Fruit fly (Drosophila melanogaster): Measurements from ENCODE around the gene gl.

The gl gene

dm6 chr3R:18372688-18373304 is at the start of gene gl:
TSS of gene gl (minus strand) at chr3R:18372738.
- TF ChIP-seq CTCF (optimal IDR thresholded peaks at IDR 0.05): no peak
- TF ChIP-seq CG8478 (optimal IDR thresholded peaks at IDR 0.05): no peak

dm6 chr3R:18412279-18413214 is 40.0 kb upstream of the gl start, which contains the start of gene CG31122:
TSS of gene CG31122 (minus strand) at chr3R:18412874.
- TF ChIP-seq CTCF (optimal IDR thresholded peaks at IDR 0.05) (no peak), CG8478 (optimal IDR thresholded peaks at IDR 0.05) (no peak)

- TF ChIP-seq CTCF (optimal IDR thresholded peaks at IDR 0.05) (no peak), CG8478 (optimal IDR thresholded peaks at IDR 0.05) (no peak)
These were observed 38.7 kb upstream of the gl start, which contains the start of gene CG10864 for dm6 chr3R:18411205-18411749. TSS of gene CG10864 (minus strand) at chr3R:18411631.

- TF ChIP-seq CG8478 (optimal IDR thresholded peaks at IDR 0.05) (no peak), CTCF (optimal IDR thresholded peaks at IDR 0.05) (no peak)
These were observed 32.2 kb upstream of the gl start, which contains the start of gene CG7685 for dm6 chr3R:18404713-18405112. TSS of gene CG7685 (plus strand) at chr3R:18404940.

- no peak for TF ChIP-seq CTCF (optimal IDR thresholded peaks at IDR 0.05)
- no peak for TF ChIP-seq CG8478 (optimal IDR thresholded peaks at IDR 0.05)
These were observed 30.3 kb upstream of the gl start, which contains the start of the genes Wdr37 and koko for dm6 chr3R:18402549-18403429. TSS of gene Wdr37 (minus strand) at chr3R:18402716. TSS of gene koko (plus strand) at chr3R:18403026.

dm6 chr3R:18399698-18400020 is 27.1 kb upstream of the gl start:
- TF ChIP-seq CTCF (optimal IDR thresholded peaks at IDR 0.05): no peak
- no peak for TF ChIP-seq CG8478 (optimal IDR thresholded peaks at IDR 0.05)

dm6 chr3R:18398954-18399697 is 26.6 kb upstream of the gl start, which contains the start of gene Vha100-2:
TSS of gene Vha100-2 (minus strand) at chr3R:18399169.
- TF ChIP-seq CG8478 (optimal IDR thresholded peaks at IDR 0.05) (no peak), CTCF (optimal IDR thresholded peaks at IDR 0.05) (peak in 1 of 2 experiments; percentile 25)

dm6 chr3R:18398460-18398901 is 25.9 kb upstream of the gl start:
- TF ChIP-seq CTCF (optimal IDR thresholded peaks at IDR 0.05) (no peak), CG8478 (optimal IDR thresholded peaks at IDR 0.05) (no peak)

- TF ChIP-seq CG8478 (optimal IDR thresholded peaks at IDR 0.05) (no peak), CTCF (optimal IDR thresholded peaks at IDR 0.05) (no peak)
These were observed 25.4 kb upstream of the gl start for dm6 chr3R:18397834-18398378.

- TF ChIP-seq CG8478 (optimal IDR thresholded peaks at IDR 0.05) (no peak), CTCF (optimal IDR thresholded peaks at IDR 0.05) (no peak)
These were observed 24.5 kb upstream of the gl start, which contains the start of gene Vti1b for dm6 chr3R:18396801-18397604. TSS of gene Vti1b (plus strand) at chr3R:18396995.

dm6 chr3R:18395694-18396093 is 23.2 kb upstream of the gl start:
- TF ChIP-seq CTCF (optimal IDR thresholded peaks at IDR 0.05) (no peak), CG8478 (optimal IDR thresholded peaks at IDR 0.05) (no peak)

dm6 chr3R:18394876-18395275 is 22.3 kb upstream of the gl start:
- TF ChIP-seq CG8478 (optimal IDR thresholded peaks at IDR 0.05) (no peak), CTCF (optimal IDR thresholded peaks at IDR 0.05) (no peak)

- TF ChIP-seq CTCF (optimal IDR thresholded peaks at IDR 0.05): no peak
- no peak for TF ChIP-seq CG8478 (optimal IDR thresholded peaks at IDR 0.05)
These were observed 20.9 kb upstream of the gl start for dm6 chr3R:18393436-18393835.
